Fruit fly (Drosophila melanogaster) whole organism, embryonic: ENCODE data around the gene Rrp1.

Experiments used
- CG15514 ChIP-seq: fragments of 200-800 bp; sonication (Bioruptor generic); optimal IDR thresholded peaks from 3 replicates; lab custom pipeline; 2017; ENCODE audit warnings: missing biosample characterization, missing genetic modification characterization, mild to moderate bottlenecking, moderate library complexity, missing genetic modification reagents
- CG31441 ChIP-seq: fragments of 200-800 bp; sonication (Bioruptor generic); IDR thresholded peaks from 2 replicates; pipeline ENCODE4 v1.3.6; 2022; ENCODE audit warnings: missing biosample characterization, missing genetic modification characterization
- CG3281 ChIP-seq: fragments of 200-800 bp; sonication (Bioruptor generic); optimal IDR thresholded peaks from 3 replicates; lab custom pipeline; 2017; ENCODE audit warnings: missing biosample characterization, mild to moderate bottlenecking, missing genetic modification characterization
- CG7556 ChIP-seq: fragments of 200-800 bp; sonication (Bioruptor generic); optimal IDR thresholded peaks from 2 replicates; lab custom pipeline; 2017; ENCODE audit warnings: missing biosample characterization, mild to moderate bottlenecking, missing genetic modification characterization
- CG8359 ChIP-seq: fragments of 200-800 bp; sonication (Bioruptor generic); optimal IDR thresholded peaks from 2 replicates; lab custom pipeline; 2017; ENCODE audit warnings: missing biosample characterization, mild to moderate bottlenecking, missing genetic modification characterization, borderline replicate concordance
- Dll ChIP-seq: fragments of 200-800 bp; sonication (Bioruptor generic); IDR thresholded peaks from 4 replicates; pipeline ENCODE4 v1.3.6; 2022; ENCODE audit warnings: missing biosample characterization, missing genetic modification characterization; ENCODE audit not compliant: partially characterized antibody
- HmgD ChIP-seq: fragments of 200-800 bp; sonication (Bioruptor generic); optimal IDR thresholded peaks from 3 replicates; lab custom pipeline; 2016; ENCODE audit warnings: missing biosample characterization, missing genetic modification characterization
- Hr51 ChIP-seq, 2 experiments: fragments of 200-800 bp; sonication (Bioruptor generic); optimal IDR thresholded peaks; 2 replicates in 1 of 2; 3 replicates in 1 of 2; lab custom pipeline; 2016 to 2018; ENCODE audit warnings: missing biosample characterization in 2 of 2, missing genetic modification characterization in 2 of 2, mild to moderate bottlenecking in 1 of 2, moderate library complexity in 1 of 2
- MBD-R2 ChIP-seq: fragments of 200-800 bp; sonication (Bioruptor generic); IDR thresholded peaks from 2 replicates; pipeline ENCODE4 v1.3.6; 2022; ENCODE audit warnings: missing biosample characterization, missing genetic modification characterization
- Ptx1 ChIP-seq: fragments of 200-800 bp; sonication (Bioruptor generic); IDR thresholded peaks from 2 replicates; pipeline ENCODE4 v1.3.6; 2022; ENCODE audit warnings: missing biosample characterization, missing genetic modification characterization
- crp ChIP-seq, 2 experiments: fragments of 200-800 bp; sonication (Bioruptor generic); optimal IDR thresholded peaks; 2 replicates in 1 of 2; 3 replicates in 1 of 2; lab custom pipeline; 2017; ENCODE audit warnings: missing biosample characterization in 2 of 2, missing genetic modification characterization in 2 of 2, mild to moderate bottlenecking in 1 of 2, moderate library complexity in 1 of 2
- fd102C ChIP-seq: fragments of 200-800 bp; sonication (Bioruptor generic); optimal IDR thresholded peaks from 2 replicates; lab custom pipeline; 2018; ENCODE audit warnings: missing biosample characterization, mild to moderate bottlenecking, missing genetic modification characterization, moderate library complexity
- gce ChIP-seq: fragments of 200-800 bp; sonication (Bioruptor generic); IDR thresholded peaks from 3 replicates; pipeline ENCODE4 v1.3.6; 2022; ENCODE audit warnings: missing biosample characterization, missing genetic modification characterization
- schlank ChIP-seq: fragments of 200-800 bp; sonication (Bioruptor generic); optimal IDR thresholded peaks from 2 replicates; lab custom pipeline; 2018; ENCODE audit warnings: missing biosample characterization, mild to moderate bottlenecking, missing genetic modification characterization

DNA sequence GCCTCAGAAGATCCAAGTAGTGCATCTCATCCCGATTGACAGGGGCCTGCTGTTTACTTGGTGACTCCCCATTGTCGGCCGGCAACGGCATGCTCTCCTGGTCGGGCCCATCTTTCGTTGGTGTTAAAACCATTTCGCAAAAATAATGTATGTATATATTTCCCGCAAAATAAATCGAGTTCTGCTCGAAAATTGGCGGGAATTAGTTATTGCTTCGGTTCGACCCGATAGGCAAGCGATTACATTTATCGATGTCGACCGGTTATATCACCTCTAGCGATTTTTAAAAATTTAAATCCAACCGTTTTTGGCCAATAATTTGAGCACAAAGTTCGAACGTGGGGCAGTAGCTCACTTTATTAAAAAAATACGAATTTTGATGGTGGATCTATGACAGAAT lies 2.9 kb downstream of the Rrp1 start, which contains the start of gene Ts:
- TF ChIP-seq gce (GFP tag; lab: Robert Waterston, UW) (no peak), CG7556 (GFP tag; lab: Kevin White, UChicago) (no peak), CG3281 (GFP tag; lab: Kevin White, UChicago) (no peak), schlank (tag; lab: Kevin White, UChicago) (no peak), CG8359 (no peak), fd102C (GFP tag; lab: Kevin White, UChicago) (no peak), crp (GFP tag; optimal IDR thresholded peaks at IDR 0.05; lab: Kevin White, UChicago) (no peak), HmgD (no peak), Ptx1 (GFP tag; lab: Robert Waterston, UW) (no peak), Dll (peak; percentile 76), Hr51 (GFP tag; optimal IDR thresholded peaks at IDR 0.05; lab: Kevin White, UChicago) (no peak), CG31441 (no peak), CG15514 (GFP tag; lab: Kevin White, UChicago) (peak; percentile 56), MBD-R2 (GFP tag; lab: Robert Waterston, UW) (0 out of 2 replicates have a peak, but pooled peaks have one; percentile 22)
